Fruit fly (Drosophila melanogaster): ENCODE results near the gene fz2.

The fz2 gene

DNA sequence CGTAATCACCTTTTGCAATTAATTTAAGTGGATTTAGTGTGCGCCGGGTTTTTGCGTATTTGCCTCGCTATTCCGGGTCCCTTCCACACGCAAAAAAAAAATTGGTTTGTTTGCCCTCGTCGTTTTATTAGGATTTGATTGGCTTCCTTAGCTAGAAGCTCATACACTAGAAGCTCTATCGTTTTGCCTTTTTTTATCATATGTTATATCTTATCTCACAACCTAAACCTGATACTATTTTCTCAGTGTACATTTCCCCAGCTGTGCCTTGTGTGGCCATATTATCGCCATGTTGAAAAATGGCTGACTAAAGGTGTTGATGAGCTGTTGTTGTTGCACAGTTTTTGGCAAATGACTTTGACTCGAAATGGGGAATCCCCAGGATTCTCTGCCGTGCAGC is 44.4 kb downstream of the fz2 start (continued):
- TF ChIP-seq seq (GFP tag; IDR thresholded peaks at IDR 0.05): 0 out of 2 replicates have a peak, but pooled peaks have one; percentile 13
- TF ChIP-seq Lpt (GFP tag; optimal IDR thresholded peaks at IDR 0.05): no peak
- no peak for TF ChIP-seq Dbx (GFP tag; IDR thresholded peaks at IDR 0.05)
- TF ChIP-seq dysf (GFP tag; IDR thresholded peaks at IDR 0.05): no peak
- no peak for TF ChIP-seq H15 (GFP tag; IDR thresholded peaks at IDR 0.05)
- peak; percentile 27 for TF ChIP-seq zfh2 (GFP tag; optimal IDR thresholded peaks at IDR 0.05)
- 0 out of 2 replicates have a peak, but pooled peaks have one; percentile 12 for TF ChIP-seq Drgx (GFP tag; IDR thresholded peaks at IDR 0.05)
- peak; percentile 0 for TF ChIP-seq nmo (GFP tag; optimal IDR thresholded peaks at IDR 0.05)
- TF ChIP-seq CG31388 (GFP tag; optimal IDR thresholded peaks at IDR 0.05): no peak
- TF ChIP-seq phol (tag; optimal IDR thresholded peaks at IDR 0.05): peak; percentile 75
- peak; percentile 13 for TF ChIP-seq CG18619 (GFP tag; optimal IDR thresholded peaks at IDR 0.05)
- no peak for TF ChIP-seq CrebB (tag; optimal IDR thresholded peaks at IDR 0.05)
- no peak for TF ChIP-seq Mad (GFP tag; optimal IDR thresholded peaks at IDR 0.05)
- TF ChIP-seq zfh1 (GFP tag; IDR thresholded peaks at IDR 0.05): peak; percentile 56; the same call in 2 of the 3 replicates
- TF ChIP-seq ems (GFP tag; optimal IDR thresholded peaks at IDR 0.05): peak; percentile 5
- TF ChIP-seq wdn (GFP tag; IDR thresholded peaks at IDR 0.05): no peak
- TF ChIP-seq CG13894 (tag; optimal IDR thresholded peaks at IDR 0.05): no peak
- TF ChIP-seq CG2199 (GFP tag; IDR thresholded peaks at IDR 0.05): 0 out of 3 replicates have a peak, but pooled peaks have one; percentile 42
- TF ChIP-seq Fer3 (tag; optimal IDR thresholded peaks at IDR 0.05): peak; percentile 1
- 0 out of 2 replicates have a peak, but pooled peaks have one; percentile 25 for TF ChIP-seq Rx (GFP tag; IDR thresholded peaks at IDR 0.05)
- TF ChIP-seq CG12391 (tag; optimal IDR thresholded peaks at IDR 0.05): peak; percentile 28
- TF ChIP-seq CG6272 (GFP tag; IDR thresholded peaks at IDR 0.05): no peak
- TF ChIP-seq CG9932 (GFP tag; IDR thresholded peaks at IDR 0.05): no peak
- peak; percentile 17 for TF ChIP-seq CG6765 (GFP tag; optimal IDR thresholded peaks at IDR 0.05)
- TF ChIP-seq Fer1 (GFP tag; optimal IDR thresholded peaks at IDR 0.05): peak; percentile 33
- peak; percentile 49; the same call in 1 of the 3 replicates for TF ChIP-seq ci (GFP tag; IDR thresholded peaks at IDR 0.05)
- peak; percentile 26 for TF ChIP-seq CG7556 (GFP tag; optimal IDR thresholded peaks at IDR 0.05)
- no peak for TF ChIP-seq CG17612 (GFP tag; IDR thresholded peaks at IDR 0.05)
- TF ChIP-seq Pdp1 (GFP tag; optimal IDR thresholded peaks at IDR 0.05): peak; percentile 22 to 47
- TF ChIP-seq CG17361 (GFP tag; IDR thresholded peaks at IDR 0.05): no peak
- TF ChIP-seq Ets65A (GFP tag): peak; percentile 93
- peak; percentile 52 for TF ChIP-seq gem (tag; optimal IDR thresholded peaks at IDR 0.05)
- TF ChIP-seq mam (GFP tag; optimal IDR thresholded peaks at IDR 0.05): peak; percentile 35
- no peak; the same call in 2 of the 3 replicates for TF ChIP-seq CG11560 (tag; IDR thresholded peaks at IDR 0.05)
- TF ChIP-seq NC2β (GFP tag; optimal IDR thresholded peaks at IDR 0.05): peak; percentile 10
- TF ChIP-seq unpg (GFP tag; optimal IDR thresholded peaks at IDR 0.05): peak; percentile 44
- TF ChIP-seq tx (GFP tag; optimal IDR thresholded peaks at IDR 0.05): no peak
- peak in 1 of 2 experiments; percentile 31 for TF ChIP-seq Hr51 (GFP tag; optimal IDR thresholded peaks at IDR 0.05)
- peak; percentile 23 for TF ChIP-seq dmrt11E (tag; optimal IDR thresholded peaks at IDR 0.05)
- TF ChIP-seq CG10979 (tag; optimal IDR thresholded peaks at IDR 0.05): peak; percentile 38
- TF ChIP-seq her (GFP tag; optimal IDR thresholded peaks at IDR 0.05): no peak
- 0 out of 2 replicates have a peak, but pooled peaks have one; percentile 8 for TF ChIP-seq CG3847 (GFP tag; IDR thresholded peaks at IDR 0.05)
- TF ChIP-seq Side (GFP tag; optimal IDR thresholded peaks at IDR 0.05): peak; percentile 31
- peak; percentile 35 for TF ChIP-seq CG9727 (GFP tag; optimal IDR thresholded peaks at IDR 0.05)
- peak; percentile 34 for TF ChIP-seq CG4424 (GFP tag; optimal IDR thresholded peaks at IDR 0.05)
- TF ChIP-seq CG12769 (tag; optimal IDR thresholded peaks at IDR 0.05): no peak
- peak; percentile 35 for TF ChIP-seq CG7839 (tag; optimal IDR thresholded peaks at IDR 0.05)
- TF ChIP-seq gro (GFP tag; optimal IDR thresholded peaks at IDR 0.05): peak; percentile 16
- 0 out of 3 replicates have a peak, but pooled peaks have one; percentile 29 for TF ChIP-seq CG2889 (GFP tag; IDR thresholded peaks at IDR 0.05)
- no peak for TF ChIP-seq CG2116 (GFP tag; optimal IDR thresholded peaks at IDR 0.05)
- peak; percentile 39 for TF ChIP-seq pnt (GFP tag; optimal IDR thresholded peaks at IDR 0.05)
